Fruit fly (Drosophila melanogaster): ENCODE results near the gene CG6216.
A peak's percentile ranks its signal among the peaks of the same experiment; 100 is the strongest.

CG6216 gene

dm6 chr3L:11186768-11187167, 36.2 kb upstream of the CG6216 start (continued):
- peak; percentile 31 for TF ChIP-seq OdsH (GFP tag; optimal IDR thresholded peaks at IDR 0.05)
- peak; percentile 8 for TF ChIP-seq CG4318 (GFP tag; optimal IDR thresholded peaks at IDR 0.05)
- TF ChIP-seq Met (GFP tag; optimal IDR thresholded peaks at IDR 0.05), result no peak
- no peak for TF ChIP-seq Hr38 (GFP tag; optimal IDR thresholded peaks at IDR 0.05)
- TF ChIP-seq CG7368 (GFP tag; optimal IDR thresholded peaks at IDR 0.05), result no peak
- TF ChIP-seq CG34406 (GFP tag; optimal IDR thresholded peaks at IDR 0.05), result no peak
- TF ChIP-seq Sox15 (GFP tag; optimal IDR thresholded peaks at IDR 0.05), result no peak
- peak; percentile 46 for TF ChIP-seq CG10669 (GFP tag; optimal IDR thresholded peaks at IDR 0.05)
- TF ChIP-seq topi (GFP tag; optimal IDR thresholded peaks at IDR 0.05), result peak; percentile 12
- TF ChIP-seq fd59A (GFP tag; optimal IDR thresholded peaks at IDR 0.05), result no peak
- no peak for TF ChIP-seq Lpt (GFP tag; optimal IDR thresholded peaks at IDR 0.05)
- no peak for TF ChIP-seq spab (GFP tag; optimal IDR thresholded peaks at IDR 0.05)
- TF ChIP-seq lz (GFP tag; optimal IDR thresholded peaks at IDR 0.05), result no peak
- no peak for TF ChIP-seq CG3919 (GFP tag; optimal IDR thresholded peaks at IDR 0.05)
- no peak for TF ChIP-seq CG6163 (GFP tag; IDR thresholded peaks at IDR 0.05)
- TF ChIP-seq pdm3 (GFP tag; optimal IDR thresholded peaks at IDR 0.05), result peak; percentile 8
- peak; percentile 39 for TF ChIP-seq Hr4 (GFP tag; optimal IDR thresholded peaks at IDR 0.05)
- peak; percentile 22 for TF ChIP-seq dsx (GFP tag; optimal IDR thresholded peaks at IDR 0.05; ENCODE audit: poor library complexity, severe bottlenecking)
- peak; percentile 39 for TF ChIP-seq CG3032 (tag; optimal IDR thresholded peaks at IDR 0.05)
- TF ChIP-seq salr (GFP tag; optimal IDR thresholded peaks at IDR 0.05), result no peak
- TF ChIP-seq acj6 (GFP tag; optimal IDR thresholded peaks at IDR 0.05), result peak; percentile 14

DNA sequence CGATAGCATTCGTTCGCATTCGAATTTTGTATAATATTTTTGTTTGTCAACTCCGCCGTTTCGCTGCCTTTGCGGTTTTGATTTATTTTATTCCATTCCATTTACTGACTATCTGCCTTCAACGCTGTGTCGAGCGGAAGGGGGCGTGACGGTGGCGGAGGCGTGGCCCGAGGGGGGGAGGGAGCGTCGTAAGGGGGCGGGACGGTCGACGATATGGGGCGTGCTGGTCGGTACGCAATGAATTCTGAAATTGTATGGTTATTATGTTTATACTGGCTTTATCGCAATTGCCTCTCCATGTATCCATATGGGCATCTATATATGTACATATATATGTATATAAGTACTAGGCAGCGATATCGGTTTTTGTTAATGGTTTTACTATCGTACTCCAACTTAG, 33.4 kb upstream of the CG6216 start:
- no peak for TF ChIP-seq CG8632 (GFP tag; optimal IDR thresholded peaks at IDR 0.05)
- TF ChIP-seq fd85E (GFP tag; optimal IDR thresholded peaks at IDR 0.05), result no peak
- no peak for TF ChIP-seq Blimp-1 (GFP tag; optimal IDR thresholded peaks at IDR 0.05)
- no peak for TF ChIP-seq CG31627 (GFP tag; optimal IDR thresholded peaks at IDR 0.05)
- no peak for TF ChIP-seq CG9139 (GFP tag; optimal IDR thresholded peaks at IDR 0.05)
- TF ChIP-seq Met (GFP tag; optimal IDR thresholded peaks at IDR 0.05), result no peak
- no peak for TF ChIP-seq acj6 (GFP tag; optimal IDR thresholded peaks at IDR 0.05)
- no peak for TF ChIP-seq CG7368 (GFP tag; optimal IDR thresholded peaks at IDR 0.05)
- TF ChIP-seq Sox15 (GFP tag; optimal IDR thresholded peaks at IDR 0.05), result no peak
- no peak for TF ChIP-seq Smox (GFP tag; optimal IDR thresholded peaks at IDR 0.05)
- no peak for TF ChIP-seq salr (GFP tag; optimal IDR thresholded peaks at IDR 0.05)

DNA sequence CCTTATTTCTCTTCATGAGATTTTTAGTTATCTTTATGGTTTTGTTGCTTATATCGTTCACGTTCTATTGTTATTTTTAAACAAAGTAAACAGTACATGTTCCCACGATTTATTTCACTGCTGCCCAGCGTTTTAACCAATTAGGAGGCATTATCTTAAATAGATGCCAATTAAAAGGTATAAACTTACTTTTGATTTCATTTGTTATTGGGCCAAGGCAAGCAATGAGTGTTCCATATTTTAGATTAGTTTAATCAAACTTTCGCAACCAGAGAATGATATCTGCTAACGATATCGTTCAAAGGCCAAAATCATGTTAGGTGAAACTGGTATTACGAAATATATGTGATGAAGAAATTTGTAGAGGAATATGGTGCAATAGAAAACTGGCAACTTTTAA, 32.4 kb upstream of the CG6216 start:
- TF ChIP-seq Smox (GFP tag; optimal IDR thresholded peaks at IDR 0.05) (no peak), CG3032 (tag; optimal IDR thresholded peaks at IDR 0.05) (no peak), Hr38 (GFP tag; optimal IDR thresholded peaks at IDR 0.05) (no peak)

DNA sequence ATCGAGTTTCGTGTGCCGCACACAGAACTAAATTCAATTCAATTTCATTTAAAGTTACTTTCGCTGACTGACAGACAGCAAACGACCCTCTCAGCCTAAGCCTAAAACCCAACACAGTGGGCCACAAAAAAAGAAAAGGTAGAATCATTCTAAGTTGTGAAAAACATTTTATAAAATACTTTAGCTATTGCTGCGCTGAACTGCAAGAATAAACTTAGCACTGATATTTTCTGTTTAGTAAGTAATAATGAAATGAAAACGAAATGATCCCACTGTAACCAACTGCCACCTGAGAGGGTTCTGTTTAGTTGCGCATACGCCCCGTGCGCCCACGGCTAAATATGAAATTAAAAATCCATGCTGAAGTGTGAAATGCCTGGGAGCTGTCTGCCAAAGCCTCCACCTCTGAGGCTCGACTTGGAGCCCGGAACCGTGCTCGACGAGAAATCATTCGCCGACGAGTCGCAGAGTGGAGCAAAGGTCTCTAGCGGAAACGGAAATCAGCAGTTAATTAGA, 22.5 kb upstream of the CG6216 start, which contains the start of gene CG14142:
CG14142 (plus strand) TSS at position 466 of the 516 bp plus-strand sequence.
- TF ChIP-seq CG11762 (GFP tag; optimal IDR thresholded peaks at IDR 0.05; ENCODE audit: insufficient read depth) (no peak), Ets96B (tag; optimal IDR thresholded peaks at IDR 0.05) (no peak), OdsH (GFP tag; optimal IDR thresholded peaks at IDR 0.05) (no peak), CG6163 (GFP tag; IDR thresholded peaks at IDR 0.05) (0 out of 3 replicates have a peak, but pooled peaks have one; percentile 36), Hr39 (GFP tag; optimal IDR thresholded peaks at IDR 0.05) (no peak), salr (GFP tag; optimal IDR thresholded peaks at IDR 0.05) (no peak), Eip93F (GFP tag; optimal IDR thresholded peaks at IDR 0.05) (no peak), pdm3 (GFP tag; optimal IDR thresholded peaks at IDR 0.05) (peak; percentile 4), Eip78C (GFP tag) (peak; percentile 69)

All from whole organism, prepupa.